Worm (Caenorhabditis elegans): Measurements from ENCODE around the gene srw-36.

The srw-36 gene

DNA sequence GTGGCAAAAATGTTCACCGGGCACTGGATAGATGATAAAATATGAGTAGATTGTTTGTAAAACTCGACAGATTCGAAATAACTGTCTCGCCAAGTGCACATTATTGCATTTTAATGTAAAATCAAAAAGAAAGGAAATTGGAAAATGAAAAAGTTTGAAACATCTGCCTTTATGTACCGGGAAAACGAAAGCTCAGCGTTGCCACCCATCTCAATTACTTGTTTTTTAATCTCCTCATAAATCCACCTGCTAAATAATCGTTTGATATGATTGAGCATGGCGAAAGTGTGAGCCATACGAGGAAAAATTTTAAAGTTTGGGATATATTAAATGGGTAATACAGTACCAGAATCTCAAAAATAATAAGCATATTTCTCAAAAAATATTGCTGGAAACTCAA, 33.6 kb downstream of the srw-36 start, which contains the start of gene srh-137:
Gene srh-137 (minus strand): TSS at position 101 of the 400 bp plus-strand sequence.
- TF ChIP-seq nhr-80 (tag; optimal IDR thresholded peaks at IDR 0.05) = no peak
- no peak for TF ChIP-seq mcd-1 (GFP tag; IDR thresholded peaks at IDR 0.05)
- TF ChIP-seq unc-62 (GFP tag; optimal IDR thresholded peaks at IDR 0.05) = no peak
- TF ChIP-seq Y53F4B.3 (GFP tag; IDR thresholded peaks at IDR 0.05) = no peak
- no peak for TF ChIP-seq lin-54 (GFP tag; optimal IDR thresholded peaks at IDR 0.05)
- TF ChIP-seq snpc-1.1 (tag; optimal IDR thresholded peaks at IDR 0.05; ENCODE audit: insufficient read depth) = no peak
- TF ChIP-seq ztf-25 (GFP tag; IDR thresholded peaks at IDR 0.05) = no peak
- no peak for TF ChIP-seq egl-44 (GFP tag; IDR thresholded peaks at IDR 0.05)
- no peak for TF ChIP-seq ets-4 (GFP tag; optimal IDR thresholded peaks at IDR 0.05)
- no peak for TF ChIP-seq bed-1 (GFP tag; IDR thresholded peaks at IDR 0.05)

DNA sequence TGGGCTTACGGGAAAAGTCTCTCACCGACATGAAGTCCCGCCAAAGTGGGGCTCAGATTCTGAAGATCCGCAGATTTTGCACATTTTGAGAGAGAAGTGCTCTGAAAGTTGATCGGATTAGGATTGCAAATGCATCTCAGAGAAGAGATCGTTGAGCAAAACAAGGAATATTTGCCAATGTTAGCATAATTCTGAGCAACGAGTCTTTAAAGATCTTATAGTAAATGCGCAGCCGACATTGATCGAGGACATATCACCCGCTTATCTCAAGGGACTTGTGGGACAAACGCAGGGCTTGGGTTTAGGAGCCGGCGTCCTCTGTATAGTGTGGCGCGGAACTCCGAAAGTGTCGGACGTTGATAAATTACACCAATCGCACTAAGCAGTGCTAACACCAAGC, 40.8 kb downstream of the srw-36 start, which contains the start of gene nhr-112:
Gene nhr-112 (minus strand): TSS at position 101 of the 400 bp plus-strand sequence.
- TF ChIP-seq madf-10 (tag; optimal IDR thresholded peaks at IDR 0.05) (no peak), T07F8.4 (tag; optimal IDR thresholded peaks at IDR 0.05) (no peak), mel-28 (tag; optimal IDR thresholded peaks at IDR 0.05; ENCODE audit: borderline replicate concordance) (no peak), attf-6 (GFP tag; IDR thresholded peaks at IDR 0.05) (no peak), mcd-1 (GFP tag; IDR thresholded peaks at IDR 0.05) (no peak), xnd-1 (tag; optimal IDR thresholded peaks at IDR 0.05) (no peak), ccch-3 (GFP tag; optimal IDR thresholded peaks at IDR 0.05) (no peak), mxl-1 (tag; optimal IDR thresholded peaks at IDR 0.05) (no peak), ets-4 (GFP tag; optimal IDR thresholded peaks at IDR 0.05) (no peak), lag-1 (GFP tag; IDR thresholded peaks at IDR 0.05) (no peak), Y56A3A.18 (GFP tag; IDR thresholded peaks at IDR 0.05) (no peak), tbp1 (GFP tag; optimal IDR thresholded peaks at IDR 0.05) (no peak), ztf-22 (GFP tag; optimal IDR thresholded peaks at IDR 0.05) (no peak), rec-8 (tag; optimal IDR thresholded peaks at IDR 0.05) (no peak), aptf-2 (GFP tag; conservative IDR thresholded peaks at IDR 0.05) (no peak), F33H1.4 (GFP tag; IDR thresholded peaks at IDR 0.05) (no peak), cebp-2 (GFP tag; IDR thresholded peaks at IDR 0.05) (no peak), D2030.7 (GFP tag; IDR thresholded peaks at IDR 0.05) (no peak), ekl-4 (GFP tag; IDR thresholded peaks at IDR 0.05) (no peak)

DNA sequence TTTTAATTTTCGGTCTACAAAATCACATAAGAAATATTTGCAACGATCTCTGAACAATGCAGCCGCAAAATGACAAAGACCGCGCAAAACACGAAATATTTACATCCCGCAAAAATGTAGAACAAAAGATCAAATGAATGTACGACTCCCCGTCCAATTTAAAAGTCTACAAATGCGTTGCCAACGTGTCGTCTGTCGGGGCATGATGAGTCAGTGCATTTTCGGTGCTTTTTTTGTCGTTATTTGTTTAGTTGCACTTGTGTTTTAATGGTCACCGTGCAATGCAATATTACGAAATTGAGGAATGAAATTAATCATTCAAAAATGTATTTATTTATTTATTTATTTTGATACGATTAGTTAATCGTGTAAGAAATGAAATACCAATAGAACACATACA, 41.6 kb downstream of the srw-36 start:
- TF ChIP-seq attf-5 (GFP tag; optimal IDR thresholded peaks at IDR 0.05) (no peak), mes-4 (tag; optimal IDR thresholded peaks at IDR 0.05) (no peak), atf-7 (tag; optimal IDR thresholded peaks at IDR 0.05) (no peak), B0019.2 (GFP tag; conservative IDR thresholded peaks at IDR 0.05) (no peak), ceh-100 (GFP tag; IDR thresholded peaks at IDR 0.05) (no peak), cebp-1 (GFP tag; IDR thresholded peaks at IDR 0.05) (peak; percentile 35; the same call in 1 of the 2 replicates), cebp-1 (tag; optimal IDR thresholded peaks at IDR 0.05) (no peak), lin-54 (GFP tag; optimal IDR thresholded peaks at IDR 0.05) (no peak)

DNA sequence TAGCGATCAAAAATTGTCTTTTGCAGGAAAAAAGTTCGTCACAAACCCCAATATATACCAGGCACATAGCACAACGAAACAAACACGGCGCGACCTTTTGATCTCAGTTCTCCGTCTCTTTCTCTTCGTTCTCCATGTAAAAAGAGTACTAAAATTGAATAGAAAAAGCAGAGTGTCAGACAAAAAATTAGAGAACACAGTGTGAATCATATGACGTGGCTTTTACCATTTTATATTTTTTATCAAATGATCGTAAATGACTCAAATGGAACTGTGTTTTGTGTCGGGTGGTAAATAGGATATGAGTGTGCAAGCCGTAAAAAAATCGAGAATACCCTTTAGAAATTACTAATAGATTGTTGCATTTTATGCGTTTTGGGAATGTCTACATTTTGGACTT, 43.0 kb downstream of the srw-36 start:
- TF ChIP-seq lin-26 (GFP tag; IDR thresholded peaks at IDR 0.05) (no peak), rec-8 (tag; optimal IDR thresholded peaks at IDR 0.05) (no peak), ztf-18 (tag; optimal IDR thresholded peaks at IDR 0.05) (no peak), C17E4.6 (GFP tag; IDR thresholded peaks at IDR 0.05) (no peak), D2030.7 (GFP tag; IDR thresholded peaks at IDR 0.05) (no peak), attf-5 (GFP tag; optimal IDR thresholded peaks at IDR 0.05) (peak; percentile 35), nhr-90 (tag; optimal IDR thresholded peaks at IDR 0.05) (no peak), pha-4 (tag; optimal IDR thresholded peaks at IDR 0.05) (no peak), let-607 (tag; optimal IDR thresholded peaks at IDR 0.05) (peak in 1 of 2 experiments; percentile 10), madf-6 (GFP tag; IDR thresholded peaks at IDR 0.05) (no peak), egrh-3 (GFP tag; IDR thresholded peaks at IDR 0.05) (no peak), unc-130 (GFP tag; optimal IDR thresholded peaks at IDR 0.05) (no peak), Y95B8A.8 (GFP tag; IDR thresholded peaks at IDR 0.05) (no peak), zim-3 (tag; optimal IDR thresholded peaks at IDR 0.05) (no peak)
